Worm (Caenorhabditis elegans) whole organism, early embryonic: ENCODE results near the gene C05D9.7.

Source experiments
- B0310.2 ChIP-seq: sonication (generic microtip); optimal IDR thresholded peaks from 2 replicates; lab custom pipeline; 2016; ENCODE audit warnings: mild to moderate bottlenecking, missing genetic modification characterization, missing compliant biosample characterization
- F13C5.2 ChIP-seq: sonication (generic microtip); optimal IDR thresholded peaks from 2 replicates; lab custom pipeline; 2017; ENCODE audit warnings: mild to moderate bottlenecking, missing genetic modification characterization, inconsistent platforms, missing compliant biosample characterization
- aly-1 ChIP-seq: sonication (generic microtip); optimal IDR thresholded peaks from 2 replicates; lab custom pipeline; 2016; ENCODE audit warnings: missing genetic modification characterization, missing compliant biosample characterization
- ama-1 ChIP-seq: fragments of 150-350 bp; optimal IDR thresholded peaks from 2 replicates; lab custom pipeline; 2014
- ceh-13 ChIP-seq: fragments of 200-800 bp; sonication (Bioruptor generic); optimal IDR thresholded peaks from 2 replicates; lab custom pipeline; 2018; ENCODE audit warnings: mild to moderate bottlenecking, missing genetic modification characterization, missing compliant biosample characterization
- ceh-36 ChIP-seq: sonication (generic microtip); optimal IDR thresholded peaks from 2 replicates; lab custom pipeline; 2016; ENCODE audit warnings: missing genetic modification characterization, inconsistent platforms, missing compliant biosample characterization
- ets-7 ChIP-seq: sonication (generic microtip); optimal IDR thresholded peaks from 2 replicates; lab custom pipeline; 2016; ENCODE audit warnings: missing genotype, missing genetic modification characterization, missing compliant biosample characterization
- flt-1 ChIP-seq: fragments of 200-800 bp; sonication (Bioruptor generic); IDR thresholded peaks from 2 replicates; pipeline ENCODE4 v1.3.6; 2022; ENCODE audit warnings: missing genetic modification characterization, missing compliant biosample characterization
- hmbx-1 ChIP-seq: sonication (generic microtip); optimal IDR thresholded peaks from 2 replicates; lab custom pipeline; 2016; ENCODE audit warnings: mild to moderate bottlenecking, missing genetic modification characterization, missing compliant biosample characterization
- hmg-4 ChIP-seq: fragments of 200-800 bp; sonication (Bioruptor generic); optimal IDR thresholded peaks from 2 replicates; lab custom pipeline; 2018; ENCODE audit warnings: mild to moderate bottlenecking, missing genetic modification characterization, missing compliant biosample characterization
- hnd-1 ChIP-seq: sonication (generic microtip); optimal IDR thresholded peaks from 2 replicates; lab custom pipeline; 2016; ENCODE audit warnings: missing genetic modification characterization, missing compliant biosample characterization
- pes-1 ChIP-seq: fragments of 200-800 bp; sonication (Bioruptor generic); IDR thresholded peaks from 2 replicates; pipeline ENCODE4 v1.3.6; 2022; ENCODE audit warnings: missing genetic modification reagents, missing genetic modification characterization, missing compliant biosample characterization
- scrt-1 ChIP-seq: fragments of 200-800 bp; sonication (Bioruptor generic); IDR thresholded peaks from 2 replicates; pipeline ENCODE4 v1.3.6; 2022; ENCODE audit warnings: missing genetic modification characterization, missing compliant biosample characterization
- sea-1 ChIP-seq: fragments of 200-800 bp; sonication (Bioruptor generic); conservative IDR thresholded peaks from 2 replicates; pipeline ENCODE4 v1.3.6; 2022; ENCODE audit warnings: missing genetic modification characterization, missing compliant biosample characterization
- tbx-11 ChIP-seq: fragments of 200-800 bp; sonication (Bioruptor generic); IDR thresholded peaks from 2 replicates; pipeline ENCODE4 v1.3.6; 2022; ENCODE audit warnings: missing genetic modification characterization, missing compliant biosample characterization
- tbx-37 ChIP-seq: fragments of 200-800 bp; sonication (Bioruptor generic); conservative IDR thresholded peaks from 2 replicates; pipeline ENCODE4 v1.3.6; 2022; ENCODE audit warnings: missing genetic modification reagents, missing genetic modification characterization, missing compliant biosample characterization
- tra-4 ChIP-seq: sonication (generic microtip); optimal IDR thresholded peaks from 2 replicates; lab custom pipeline; 2017; ENCODE audit warnings: missing genetic modification characterization, missing compliant biosample characterization

C05D9.7 gene

ce11 chrX:1086406-1086897, 32.8 kb downstream of the C05D9.7 start:
- TF ChIP-seq pes-1 = no peak

ce11 chrX:1085000-1085399, 34.2 kb downstream of the C05D9.7 start:
- TF ChIP-seq F13C5.2 = no peak
- TF ChIP-seq scrt-1 = no peak
- no peak for TF ChIP-seq pes-1
- TF ChIP-seq aly-1 (tag; lab: Kevin White, UChicago) = no peak
- no peak for TF ChIP-seq sea-1
- TF ChIP-seq tra-4 (tag; lab: Kevin White, UChicago) = no peak
- TF ChIP-seq flt-1 = no peak
- no peak for TF ChIP-seq ceh-13
- no peak for TF ChIP-seq ama-1 (lab: Kevin White, UChicago)
- TF ChIP-seq ceh-36 (tag; lab: Kevin White, UChicago) = no peak
- TF ChIP-seq tbx-37 (GFP tag; lab: Robert Waterston, UW) = no peak
- no peak for TF ChIP-seq hnd-1
- no peak for TF ChIP-seq ets-7 (tag; lab: Kevin White, UChicago)
- no peak for TF ChIP-seq tbx-11 (GFP tag; lab: Robert Waterston, UW)

ce11 chrX:1081927-1082326, 37.3 kb downstream of the C05D9.7 start:
- TF ChIP-seq hnd-1 (no peak), ama-1 (lab: Kevin White, UChicago) (no peak), hmg-4 (peak; percentile 62), pes-1 (no peak), aly-1 (tag; lab: Kevin White, UChicago) (peak; percentile 41), tra-4 (tag; lab: Kevin White, UChicago) (no peak), tbx-11 (GFP tag; lab: Robert Waterston, UW) (no peak), ceh-13 (no peak), scrt-1 (0 out of 2 replicates have a peak, but pooled peaks have one; percentile 17), B0310.2 (tag; lab: Kevin White, UChicago) (no peak), F13C5.2 (no peak)

ce11 chrX:1080549-1080948, 38.7 kb downstream of the C05D9.7 start, which contains the start of gene pfn-3:
pfn-3 (minus strand) TSS chrX:1080649.
- TF ChIP-seq sea-1 (no peak), ceh-13 (no peak), ceh-36 (tag; lab: Kevin White, UChicago) (no peak), B0310.2 (tag; lab: Kevin White, UChicago) (no peak), ets-7 (tag; lab: Kevin White, UChicago) (no peak), hmg-4 (no peak), tbx-37 (GFP tag; lab: Robert Waterston, UW) (no peak), hmbx-1 (no peak), ama-1 (lab: Kevin White, UChicago) (no peak), tra-4 (tag; lab: Kevin White, UChicago) (no peak), aly-1 (tag; lab: Kevin White, UChicago) (no peak), pes-1 (no peak), flt-1 (no peak), tbx-11 (GFP tag; lab: Robert Waterston, UW) (no peak), hnd-1 (no peak), scrt-1 (no peak), F13C5.2 (no peak)

ce11 chrX:1072152-1072551, 47.1 kb downstream of the C05D9.7 start, which contains the start of gene lim-6:
lim-6 (plus strand) TSS chrX:1072452.
- no peak for TF ChIP-seq aly-1 (tag; lab: Kevin White, UChicago)
- no peak for TF ChIP-seq tbx-11 (GFP tag; lab: Robert Waterston, UW)
- TF ChIP-seq ets-7 (tag; lab: Kevin White, UChicago) = no peak
- TF ChIP-seq ceh-13 = no peak
- TF ChIP-seq scrt-1 = no peak
- no peak for TF ChIP-seq hmbx-1
- no peak for TF ChIP-seq pes-1
- no peak for TF ChIP-seq ama-1 (lab: Kevin White, UChicago)
- TF ChIP-seq flt-1 = no peak
- no peak for TF ChIP-seq sea-1
- TF ChIP-seq tra-4 (tag; lab: Kevin White, UChicago) = no peak
- no peak for TF ChIP-seq B0310.2 (tag; lab: Kevin White, UChicago)
- no peak for TF ChIP-seq ceh-36 (tag; lab: Kevin White, UChicago)
- TF ChIP-seq hnd-1 = no peak

ce11 chrX:1070585-1070984, 48.6 kb downstream of the C05D9.7 start:
- peak; percentile 48; the same call in 1 of the 2 replicates for TF ChIP-seq tbx-37 (GFP tag; lab: Robert Waterston, UW)

ce11 chrX:1068986-1069385, 50.2 kb downstream of the C05D9.7 start, which contains the start of gene mksr-1:
mksr-1 (minus strand) TSS chrX:1069129.
- TF ChIP-seq ama-1 (lab: Kevin White, UChicago) (no peak), ets-7 (tag; lab: Kevin White, UChicago) (peak; percentile 78)
